Worm (Caenorhabditis elegans) whole organism, late embryonic: ENCODE results near the gene mnk-1.

Experiments used
- Y22D7AL.16 ChIP-seq: sonication (generic microtip); optimal IDR thresholded peaks from 2 replicates; lab custom pipeline; 2016; ENCODE audit warnings: missing genetic modification characterization, missing compliant biosample characterization
- ceh-9 ChIP-seq: sonication (generic microtip); optimal IDR thresholded peaks from 2 replicates; lab custom pipeline; 2016; ENCODE audit warnings: mild to moderate bottlenecking, missing genetic modification characterization, inconsistent platforms, missing compliant biosample characterization
- dve-1 ChIP-seq: sonication (generic microtip); optimal IDR thresholded peaks from 2 replicates; lab custom pipeline; 2017; ENCODE audit warnings: antibody characterized with exemption, mild to moderate bottlenecking, missing genetic modification characterization, missing compliant biosample characterization
- fkh-10 ChIP-seq: fragments of 150-350 bp; optimal IDR thresholded peaks from 2 replicates; lab custom pipeline; 2014; ENCODE audit warnings: missing biosample characterization, missing genetic modification reagents, missing genetic modification characterization
- hlh-15 ChIP-seq: sonication (generic microtip); optimal IDR thresholded peaks from 2 replicates; lab custom pipeline; 2016; ENCODE audit warnings: missing genetic modification characterization, missing compliant biosample characterization
- lin-11 ChIP-seq: fragments of 200-800 bp; sonication (Bioruptor generic); optimal IDR thresholded peaks from 2 replicates; lab custom pipeline; 2018; ENCODE audit warnings: mild to moderate bottlenecking, missing genetic modification characterization, missing compliant biosample characterization
- pha-2 ChIP-seq: sonication (generic microtip); optimal IDR thresholded peaks from 2 replicates; lab custom pipeline; 2017; ENCODE audit warnings: mild to moderate bottlenecking, missing genetic modification characterization, missing compliant biosample characterization
- tbx-2 ChIP-seq: sonication (generic microtip); optimal IDR thresholded peaks from 2 replicates; lab custom pipeline; 2016; ENCODE audit warnings: missing genetic modification characterization, missing compliant biosample characterization

- TF ChIP-seq dve-1 (no peak), hlh-15 (tag; lab: Kevin White, UChicago) (no peak), Y22D7AL.16 (tag; lab: Kevin White, UChicago) (no peak), lin-11 (no peak), fkh-10 (GFP tag; lab: Kevin White, UChicago) (no peak), ceh-9 (no peak), pha-2 (tag; lab: Kevin White, UChicago) (no peak), tbx-2 (tag; lab: Kevin White, UChicago) (no peak)
Observed at ce11 chrII:10494467-10494866, 60.4 kb downstream of the mnk-1 start, which contains the start of gene ZK666.14.
